Worm (Caenorhabditis elegans): ENCODE data around the gene srw-43.

Gene srw-43

ce11 chrV:16695499-16695898 lies 9.7 kb downstream of the srw-43 start:
- peak; percentile 71 for TF ChIP-seq aha-1 (tag)
- TF ChIP-seq Y48G9A.11 (GFP tag; IDR thresholded peaks at IDR 0.05) = no peak
- TF ChIP-seq set-16 (GFP tag; IDR thresholded peaks at IDR 0.05) = no peak

- TF ChIP-seq aha-1 (tag) (peak; percentile 23), unc-130 (GFP tag; optimal IDR thresholded peaks at IDR 0.05) (no peak), ceh-28 (tag; optimal IDR thresholded peaks at IDR 0.05) (no peak), mdt-29 (GFP tag; IDR thresholded peaks at IDR 0.05) (no peak), zip-11 (GFP tag; IDR thresholded peaks at IDR 0.05) (no peak), unc-39 (tag; optimal IDR thresholded peaks at IDR 0.05) (no peak)
These were observed 11.4 kb downstream of the srw-43 start, which contains the start of gene srw-41 for ce11 chrV:16697178-16697577. Gene srw-41, plus strand, starts transcription at chrV:16697478.

- TF ChIP-seq jun-1 (tag; optimal IDR thresholded peaks at IDR 0.05) (no peak), lim-7 (GFP tag; IDR thresholded peaks at IDR 0.05) (no peak), mxl-3 (GFP tag; optimal IDR thresholded peaks at IDR 0.05) (no peak), lin-1 (GFP tag; IDR thresholded peaks at IDR 0.05) (no peak), lsy-2 (tag; optimal IDR thresholded peaks at IDR 0.05) (no peak), hif-1 (tag; optimal IDR thresholded peaks at IDR 0.05) (no peak), spr-1 (tag; optimal IDR thresholded peaks at IDR 0.05) (no peak), lin-38 (GFP tag; IDR thresholded peaks at IDR 0.05) (no peak)
These were observed 14.0 kb downstream of the srw-43 start, which contains the start of gene Y70C5C.1 for ce11 chrV:16699752-16700259. Gene Y70C5C.1, plus strand, starts transcription at chrV:16700209.

ce11 chrV:16706549-16706948 lies 20.7 kb downstream of the srw-43 start, which contains the start of gene clec-9:
Gene clec-9, minus strand, starts transcription at chrV:16706649.
- TF ChIP-seq nhr-25 (tag; optimal IDR thresholded peaks at IDR 0.05; ENCODE audit: borderline replicate concordance, insufficient read depth) (no peak), daf-12 (tag; optimal IDR thresholded peaks at IDR 0.05) (no peak), nhr-111 (GFP tag; optimal IDR thresholded peaks at IDR 0.05) (no peak), daf-19 (GFP tag; conservative IDR thresholded peaks at IDR 0.05) (no peak), tra-1 (GFP tag; IDR thresholded peaks at IDR 0.05) (no peak), pha-4 (GFP tag; IDR thresholded peaks at IDR 0.05) (no peak), pha-4 (tag; optimal IDR thresholded peaks at IDR 0.05) (no peak)

ce11 chrV:16713797-16714196 lies 28.0 kb downstream of the srw-43 start:
- no peak for TF ChIP-seq hlh-30 (tag; optimal IDR thresholded peaks at IDR 0.05; ENCODE audit: insufficient read depth)
- peak; percentile 22 for TF ChIP-seq aha-1 (tag)
- TF ChIP-seq unc-62 (GFP tag; optimal IDR thresholded peaks at IDR 0.05 in 1 of 2) = peak in 1 of 2 experiments; percentile 93
- TF ChIP-seq unc-62 (tag; optimal IDR thresholded peaks at IDR 0.05) = no peak

- TF ChIP-seq ceh-28 (tag; optimal IDR thresholded peaks at IDR 0.05) = no peak
- TF ChIP-seq nhr-102 (tag; optimal IDR thresholded peaks at IDR 0.05) = no peak
- no peak for TF ChIP-seq zfp-3 (GFP tag; conservative IDR thresholded peaks at IDR 0.05)
These were observed 30.7 kb downstream of the srw-43 start, which contains the start of gene srh-137 for ce11 chrV:16716574-16716973. Gene srh-137, minus strand, starts transcription at chrV:16716674.

ce11 chrV:16723744-16724143 lies 37.9 kb downstream of the srw-43 start, which contains the start of gene nhr-112:
Gene nhr-112, minus strand, starts transcription at chrV:16723844.
- TF ChIP-seq nhr-111 (GFP tag; optimal IDR thresholded peaks at IDR 0.05) = no peak
- TF ChIP-seq unc-62 (GFP tag; optimal IDR thresholded peaks at IDR 0.05 in 1 of 2) = peak in 1 of 2 experiments; percentile 90
- TF ChIP-seq unc-62 (tag; optimal IDR thresholded peaks at IDR 0.05) = no peak
